Worm (Caenorhabditis elegans) whole organism, L4 larva: Measurements from ENCODE around the gene pas-6.

Experiments used
- T26A8.4 ChIP-seq: fragments of 200-800 bp; sonication (Bioruptor generic); IDR thresholded peaks from 2 replicates; pipeline ENCODE4 v1.3.6; 2022; ENCODE audit warnings: missing genetic modification characterization, missing compliant biosample characterization
- Y105C5A.15 ChIP-seq: fragments of 200-800 bp; sonication (Bioruptor generic); IDR thresholded peaks from 2 replicates; pipeline ENCODE4 v1.3.6; 2022; ENCODE audit warnings: missing genetic modification characterization, missing compliant biosample characterization
- Y48G9A.11 ChIP-seq: fragments of 200-800 bp; sonication (Bioruptor generic); IDR thresholded peaks from 2 replicates; pipeline ENCODE4 v1.3.6; 2022; ENCODE audit warnings: missing genetic modification reagents, missing genetic modification characterization, missing compliant biosample characterization
- aha-1 ChIP-seq: fragments of 150-350 bp; peaks from one replicate; lab custom pipeline; 2014; ENCODE audit warnings: missing biosample characterization, missing genetic modification characterization
- aly-2 ChIP-seq: sonication (generic microtip); optimal IDR thresholded peaks from 2 replicates; lab custom pipeline; 2018; ENCODE audit warnings: missing biosample characterization, missing genetic modification characterization
- attf-4 ChIP-seq: sonication (generic microtip); optimal IDR thresholded peaks from 3 replicates; lab custom pipeline; 2017; ENCODE audit warnings: missing biosample characterization, missing genetic modification characterization
- ceh-44 ChIP-seq: fragments of 200-800 bp; sonication (Bioruptor generic); IDR thresholded peaks from 2 replicates; pipeline ENCODE4 v1.3.6; 2022; ENCODE audit warnings: missing genetic modification reagents, missing genetic modification characterization, missing compliant biosample characterization
- ceh-62 ChIP-seq: sonication (generic microtip); optimal IDR thresholded peaks from 2 replicates; lab custom pipeline; 2017; ENCODE audit warnings: missing biosample characterization, missing genetic modification characterization
- ceh-82 ChIP-seq: sonication (generic microtip); optimal IDR thresholded peaks from 2 replicates; lab custom pipeline; 2017; ENCODE audit warnings: missing biosample characterization, missing genetic modification characterization
- daf-12 ChIP-seq: fragments of 150-350 bp; optimal IDR thresholded peaks from 2 replicates; lab custom pipeline; 2014; ENCODE audit warnings: missing biosample characterization, missing genetic modification reagents, missing genetic modification characterization
- daf-8 ChIP-seq: fragments of 200-800 bp; sonication (Bioruptor generic); IDR thresholded peaks from 2 replicates; pipeline ENCODE4 v1.3.6; 2022; ENCODE audit warnings: missing genetic modification characterization, missing compliant biosample characterization
- dmd-9 ChIP-seq: fragments of 200-800 bp; sonication (Bioruptor generic); IDR thresholded peaks from 2 replicates; pipeline ENCODE4 v1.3.6; 2022; ENCODE audit warnings: missing genetic modification reagents, missing genetic modification characterization, missing compliant biosample characterization
- dpl-1 ChIP-seq: fragments of 150-350 bp; optimal IDR thresholded peaks from 2 replicates; lab custom pipeline; 2014; ENCODE audit warnings: missing biosample characterization, missing genetic modification reagents, missing genetic modification characterization
- fkh-10 ChIP-seq: fragments of 150-350 bp; optimal IDR thresholded peaks from 2 replicates; lab custom pipeline; 2014; ENCODE audit warnings: missing biosample characterization, missing genetic modification reagents, missing genetic modification characterization
- hlh-11 ChIP-seq: fragments of 200-800 bp; sonication (Bioruptor generic); optimal IDR thresholded peaks from 2 replicates; lab custom pipeline; 2018; ENCODE audit warnings: mild to moderate bottlenecking, missing genetic modification characterization, missing compliant biosample characterization
- hlh-30 ChIP-seq: sonication (generic microtip); optimal IDR thresholded peaks from 2 replicates; lab custom pipeline; 2017; ENCODE audit warnings: antibody characterized with exemption, mild to moderate bottlenecking, missing genetic modification characterization, missing compliant biosample characterization; ENCODE audit not compliant: insufficient read depth
- lin-15B ChIP-seq: fragments of 150-350 bp; sonication (generic microtip); optimal IDR thresholded peaks from 3 replicates; lab custom pipeline; 2014; ENCODE audit warnings: missing biosample characterization, missing genetic modification characterization
- lin-39 ChIP-seq: fragments of 150-350 bp; optimal IDR thresholded peaks from 2 replicates; lab custom pipeline; 2014; ENCODE audit warnings: missing biosample characterization, missing genetic modification reagents, missing genetic modification characterization
- lsy-2 ChIP-seq, 2 experiments: fragments of 150-350 bp in 1 of 2; sonication (generic microtip) in 1 of 2; optimal IDR thresholded peaks; 2 replicates each; lab custom pipeline; 2014 to 2017; ENCODE audit warnings: missing biosample characterization in 2 of 2, missing genetic modification characterization in 2 of 2
- madf-5 ChIP-seq, 2 experiments: fragments of 200-800 bp; sonication (Bioruptor generic); IDR thresholded peaks; 2 replicates each; pipeline ENCODE4 v1.3.6; 2022; ENCODE audit warnings: missing compliant biosample characterization in 2 of 2, missing genetic modification characterization in 2 of 2
- mdl-1 ChIP-seq, 2 experiments: fragments of 150-350 bp in 1 of 2; sonication (generic microtip) in 1 of 2; optimal IDR thresholded peaks; 2 replicates each; lab custom pipeline; 2014 to 2017; ENCODE audit warnings: missing biosample characterization in 2 of 2, missing genetic modification characterization in 2 of 2
- mep-1 ChIP-seq: fragments of 150-350 bp; sonication (generic microtip); optimal IDR thresholded peaks from 3 replicates; lab custom pipeline; 2014; ENCODE audit warnings: missing biosample characterization, missing genetic modification characterization
- mes-2 ChIP-seq: sonication (generic microtip); optimal IDR thresholded peaks from 2 replicates; lab custom pipeline; 2016; ENCODE audit warnings: missing genotype, mild to moderate bottlenecking, missing genetic modification characterization, missing compliant biosample characterization; ENCODE audit not compliant: poor library complexity, severe bottlenecking
- nhr-11 ChIP-seq: fragments of 150-350 bp; optimal IDR thresholded peaks from 2 replicates; lab custom pipeline; 2014; ENCODE audit warnings: missing biosample characterization, missing genetic modification characterization
- nhr-48 ChIP-seq: sonication (generic microtip); optimal IDR thresholded peaks from 2 replicates; lab custom pipeline; 2016; ENCODE audit warnings: mild to moderate bottlenecking, missing genetic modification characterization, missing compliant biosample characterization
- nhr-76 ChIP-seq: fragments of 150-350 bp; optimal IDR thresholded peaks from 2 replicates; lab custom pipeline; 2014; ENCODE audit warnings: missing biosample characterization, missing genetic modification characterization
- pha-4 ChIP-seq, 2 experiments: fragments of 150-350 bp in 1 of 2; fragments of 200-800 bp in 1 of 2; sonication (Bioruptor generic) in 1 of 2; IDR thresholded peaks in 1 of 2; optimal IDR thresholded peaks in 1 of 2; 2 replicates each; pipeline versions ENCODE4 v1.3.6 to Lab custom; 2014 to 2022; ENCODE audit warnings: missing genetic modification characterization in 2 of 2, missing genetic modification reagents in 2 of 2, missing biosample characterization in 1 of 2, missing compliant biosample characterization in 1 of 2
- rbr-2 ChIP-seq: sonication (generic microtip); optimal IDR thresholded peaks from 2 replicates; lab custom pipeline; 2016; ENCODE audit warnings: missing genotype, missing genetic modification characterization, missing compliant biosample characterization
- saeg-2 ChIP-seq: fragments of 200-800 bp; sonication (Bioruptor generic); IDR thresholded peaks from 2 replicates; pipeline ENCODE4 v1.3.6; 2022; ENCODE audit warnings: missing genetic modification reagents, missing genetic modification characterization, missing compliant biosample characterization
- set-16 ChIP-seq: fragments of 200-800 bp; sonication (Bioruptor generic); IDR thresholded peaks from 2 replicates; pipeline ENCODE4 v1.3.6; 2022; ENCODE audit warnings: missing genetic modification reagents, missing genetic modification characterization, missing compliant biosample characterization
- skn-1 ChIP-seq: fragments of 150-350 bp; optimal IDR thresholded peaks from 2 replicates; lab custom pipeline; 2014; ENCODE audit warnings: missing biosample characterization, missing genetic modification characterization
- spr-1 ChIP-seq: sonication (generic microtip); optimal IDR thresholded peaks from 2 replicates; lab custom pipeline; 2016; ENCODE audit warnings: mild to moderate bottlenecking, missing genetic modification characterization, missing compliant biosample characterization
- spr-3 ChIP-seq: fragments of 200-800 bp; sonication (Bioruptor generic); optimal IDR thresholded peaks from 2 replicates; lab custom pipeline; 2018; ENCODE audit warnings: mild to moderate bottlenecking, missing genetic modification characterization, missing compliant biosample characterization
- tra-1 ChIP-seq: fragments of 200-800 bp; sonication (Bioruptor generic); IDR thresholded peaks from 2 replicates; pipeline ENCODE4 v1.3.6; 2022; ENCODE audit warnings: missing genetic modification reagents, missing genetic modification characterization, missing compliant biosample characterization
- unc-130 ChIP-seq: sonication (generic microtip); optimal IDR thresholded peaks from 2 replicates; lab custom pipeline; 2016; ENCODE audit warnings: missing genetic modification reagents, missing genetic modification characterization, missing compliant biosample characterization
- unc-62 ChIP-seq, 3 experiments: fragments of 150-350 bp in 1 of 3; sonication (generic microtip); optimal IDR thresholded peaks in 2 of 3; peaks in 1 of 3; 1 replicate in 1 of 3; 2 replicates in 2 of 3; lab custom pipeline; 2014 to 2017; ENCODE audit warnings: missing biosample characterization in 3 of 3, missing genetic modification characterization in 3 of 3, missing genetic modification reagents in 3 of 3, missing genotype in 1 of 3
- vab-7 ChIP-seq: fragments of 200-800 bp; sonication (Bioruptor generic); IDR thresholded peaks from 2 replicates; pipeline ENCODE4 v1.3.6; 2022; ENCODE audit warnings: missing genetic modification reagents, missing genetic modification characterization, missing compliant biosample characterization
- zfp-2 ChIP-seq: sonication (generic microtip); optimal IDR thresholded peaks from 2 replicates; lab custom pipeline; 2016; ENCODE audit warnings: mild to moderate bottlenecking, missing genetic modification characterization, missing compliant biosample characterization
- zip-2 ChIP-seq: fragments of 150-350 bp; optimal IDR thresholded peaks from 2 replicates; lab custom pipeline; 2014; ENCODE audit warnings: missing biosample characterization, missing genetic modification characterization
- ztf-11 ChIP-seq: fragments of 150-350 bp; optimal IDR thresholded peaks from 2 replicates; lab custom pipeline; 2014; ENCODE audit warnings: missing biosample characterization, missing genetic modification characterization
- ztf-7 ChIP-seq: fragments of 150-350 bp; optimal IDR thresholded peaks from 2 replicates; lab custom pipeline; 2014; ENCODE audit warnings: missing biosample characterization, missing genetic modification characterization

The pas-6 gene

DNA sequence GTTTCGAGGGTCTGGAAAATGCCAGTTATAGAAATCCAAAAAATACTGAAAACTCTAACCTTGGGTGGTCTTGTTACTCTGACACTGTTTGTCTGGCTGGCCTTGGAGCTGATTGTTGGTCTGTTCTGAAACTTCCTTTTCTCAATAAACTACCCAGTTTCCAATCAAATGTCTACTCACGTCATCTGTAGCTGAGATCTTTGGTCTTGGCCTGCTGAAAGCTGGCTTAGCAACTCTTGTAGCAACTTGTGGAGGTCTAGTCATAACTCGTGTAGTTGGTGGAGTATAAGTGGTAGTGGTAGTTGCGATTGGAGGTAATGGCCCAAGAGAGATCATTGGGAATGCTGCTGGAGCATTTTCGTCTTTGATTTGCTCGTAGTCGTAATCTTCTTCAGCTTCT, 26.0 kb upstream of the pas-6 start:
- TF ChIP-seq unc-62 (GFP tag; optimal IDR thresholded peaks at IDR 0.05 in 1 of 2; lab: Kevin White, UChicago): peak in 1 of 2 experiments; percentile 91
- no peak for TF ChIP-seq unc-62 (tag; optimal IDR thresholded peaks at IDR 0.05; lab: Kevin White, UChicago)
- no peak for TF ChIP-seq Y105C5A.15 (GFP tag; lab: Robert Waterston, UW)

DNA sequence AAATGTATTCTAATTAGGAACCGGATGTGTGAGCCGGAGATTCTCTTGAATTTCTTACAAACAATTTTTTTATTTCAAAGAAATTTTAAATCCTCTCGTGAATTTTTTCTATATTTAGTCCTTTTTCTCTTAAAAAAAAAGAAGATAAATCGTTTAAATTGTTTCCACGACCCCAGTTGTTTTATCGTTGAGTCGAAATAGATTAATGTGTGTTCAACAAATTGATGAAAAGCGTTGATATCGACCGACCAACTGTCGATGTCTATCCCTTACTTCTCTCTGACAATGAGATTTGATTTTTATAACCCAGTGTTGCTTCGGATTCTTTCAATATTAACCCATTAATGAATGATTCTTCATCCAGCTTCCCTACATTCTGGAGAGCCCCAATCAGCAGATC, 22.1 kb upstream of the pas-6 start, which contains the start of gene CD4.1:
Gene CD4.1 (plus strand): TSS at position 301 of the 400 bp plus-strand sequence.
- no peak for TF ChIP-seq ztf-7 (tag; lab: Kevin White, UChicago)
- TF ChIP-seq saeg-2 (GFP tag; lab: Robert Waterston, UW): no peak

DNA sequence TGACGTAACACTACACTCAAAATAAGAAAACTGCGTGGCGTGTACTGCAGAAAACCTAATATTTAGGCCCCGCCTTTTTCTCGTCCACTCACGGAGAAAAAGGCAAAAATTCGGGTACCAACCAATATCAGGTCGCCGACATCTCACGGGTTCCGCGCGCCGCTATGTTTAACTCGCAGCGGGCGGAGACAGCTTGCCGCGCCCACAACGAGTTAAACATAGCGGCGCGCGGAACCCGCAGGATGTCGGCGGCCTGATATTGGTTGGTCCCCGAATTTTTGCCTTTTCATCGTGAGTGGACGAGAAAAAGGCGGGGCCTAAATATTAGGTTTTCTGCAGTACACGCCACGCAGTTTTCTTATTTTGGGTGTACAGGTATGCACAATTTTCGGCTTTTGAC, 18.3 kb upstream of the pas-6 start:
- TF ChIP-seq set-16 (peak; percentile 28; the same call in 1 of the 2 replicates), aha-1 (tag; lab: Kevin White, UChicago) (peak; percentile 28)

DNA sequence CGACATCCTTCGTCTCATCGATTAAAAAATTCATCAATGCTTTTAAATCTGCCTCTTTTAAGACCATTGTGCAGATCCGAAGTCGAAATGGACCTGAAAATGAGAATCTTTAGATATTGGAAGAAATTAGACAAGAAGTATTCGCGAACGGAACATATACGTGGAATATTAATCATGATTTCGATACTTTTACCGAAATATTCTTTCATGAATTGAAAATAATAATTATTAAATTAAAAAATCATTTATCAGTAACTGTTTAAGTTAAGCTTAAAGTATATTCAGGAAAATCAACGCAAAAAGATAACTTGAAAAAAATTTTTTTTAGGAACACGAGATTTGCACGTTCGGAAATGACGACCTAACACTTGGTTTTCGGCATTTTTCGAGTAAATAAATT, 17.1 kb upstream of the pas-6 start, which contains the start of gene CD4.8:
Gene CD4.8 (minus strand): TSS at position 101 of the 400 bp plus-strand sequence.
- TF ChIP-seq ceh-62 (tag; lab: Kevin White, UChicago) (no peak), ceh-44 (GFP tag; lab: Robert Waterston, UW) (no peak), nhr-76 (tag; lab: Kevin White, UChicago) (no peak), dpl-1 (GFP tag; lab: Kevin White, UChicago) (no peak), dmd-9 (GFP tag; lab: Robert Waterston, UW) (no peak), madf-5 (GFP tag; IDR thresholded peaks at IDR 0.05; lab: Robert Waterston, UW) (no peak), unc-62 (GFP tag; optimal IDR thresholded peaks at IDR 0.05 in 1 of 2; lab: Kevin White, UChicago) (no peak), unc-62 (tag; optimal IDR thresholded peaks at IDR 0.05; lab: Kevin White, UChicago) (no peak), mdl-1 (tag; optimal IDR thresholded peaks at IDR 0.05; lab: Kevin White, UChicago) (no peak), T26A8.4 (GFP tag; lab: Robert Waterston, UW) (no peak)

DNA sequence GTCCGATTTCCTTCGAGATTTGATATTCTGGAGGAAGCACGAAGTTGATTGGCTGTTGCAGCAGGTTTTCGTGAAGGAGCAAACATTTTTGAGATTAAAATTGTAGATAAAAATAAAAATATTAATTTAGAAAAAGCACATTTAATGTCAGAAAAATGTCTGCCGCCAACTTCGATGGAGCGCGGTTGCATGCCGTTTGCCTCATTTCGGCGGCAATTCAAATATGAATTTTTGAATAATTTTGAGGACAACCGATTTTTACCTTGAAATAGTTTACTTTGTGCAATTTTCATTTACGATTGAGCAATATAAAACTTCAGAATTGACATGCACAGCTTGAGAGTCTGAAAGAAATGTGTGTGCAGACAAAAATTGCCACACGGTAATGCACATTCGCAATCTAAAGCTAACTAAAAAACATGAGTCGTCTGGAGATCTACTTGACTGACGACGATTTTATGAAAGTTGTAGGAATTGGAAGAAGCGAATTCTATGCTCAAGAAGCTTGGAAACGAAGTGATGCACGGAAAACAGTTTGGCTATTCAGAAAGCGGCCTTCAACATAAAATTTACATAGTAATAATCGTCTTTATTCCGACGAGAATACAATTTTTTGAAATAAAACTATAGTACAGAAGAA, 12.4 kb upstream of the pas-6 start, which contains the start of gene zhit-1:
Gene zhit-1 (minus strand): TSS at position 161 of the 640 bp plus-strand sequence.
- TF ChIP-seq pha-4 (GFP tag; IDR thresholded peaks at IDR 0.05; lab: Robert Waterston, UW): no peak
- TF ChIP-seq pha-4 (tag; optimal IDR thresholded peaks at IDR 0.05; lab: Kevin White, UChicago): peak; percentile 15
- no peak for TF ChIP-seq fkh-10 (GFP tag; lab: Kevin White, UChicago)
- no peak for TF ChIP-seq skn-1 (tag; lab: Kevin White, UChicago)
- no peak for TF ChIP-seq spr-1 (tag; lab: Kevin White, UChicago)
- TF ChIP-seq vab-7 (GFP tag; lab: Robert Waterston, UW): no peak
- no peak for TF ChIP-seq ceh-82 (tag; lab: Kevin White, UChicago)
- TF ChIP-seq hlh-30 (tag; lab: Kevin White, UChicago): peak; percentile 24
- TF ChIP-seq attf-4: no peak
- no peak for TF ChIP-seq madf-5 (GFP tag; IDR thresholded peaks at IDR 0.05; lab: Robert Waterston, UW)
- TF ChIP-seq dpl-1 (GFP tag; lab: Kevin White, UChicago): peak; percentile 88
- TF ChIP-seq nhr-11 (tag; lab: Kevin White, UChicago): no peak
- TF ChIP-seq dmd-9 (GFP tag; lab: Robert Waterston, UW): no peak
- no peak for TF ChIP-seq zip-2 (tag; lab: Kevin White, UChicago)
- no peak for TF ChIP-seq spr-3 (GFP tag; lab: Kevin White, UChicago)
- no peak for TF ChIP-seq lin-39 (tag; lab: Kevin White, UChicago)
- no peak for TF ChIP-seq ztf-11
- TF ChIP-seq aly-2 (tag; lab: Kevin White, UChicago): no peak
- no peak for TF ChIP-seq zfp-2 (tag; lab: Kevin White, UChicago)
- TF ChIP-seq set-16: no peak
- no peak for TF ChIP-seq lin-15B (tag; lab: Kevin White, UChicago)
- TF ChIP-seq lsy-2 (tag; optimal IDR thresholded peaks at IDR 0.05; lab: Kevin White, UChicago): peak in 1 of 2 experiments; percentile 54
- no peak for TF ChIP-seq ceh-44 (GFP tag; lab: Robert Waterston, UW)
- TF ChIP-seq mep-1 (tag; lab: Kevin White, UChicago): no peak
- no peak for TF ChIP-seq rbr-2 (tag; lab: Kevin White, UChicago)
- TF ChIP-seq nhr-48 (tag; lab: Kevin White, UChicago): no peak
- TF ChIP-seq hlh-11 (tag; lab: Kevin White, UChicago): no peak
- TF ChIP-seq daf-12: no peak
- no peak for TF ChIP-seq tra-1 (GFP tag; lab: Robert Waterston, UW)
- no peak for TF ChIP-seq unc-130
- no peak for TF ChIP-seq daf-8 (GFP tag; lab: Robert Waterston, UW)
- peak; percentile 67 for TF ChIP-seq mes-2 (tag; lab: Kevin White, UChicago)
- TF ChIP-seq Y48G9A.11 (GFP tag; lab: Robert Waterston, UW): no peak
